Worm (Caenorhabditis elegans): ENCODE data around the gene Y39B6A.41.

ce11 chrV:18980980-18981529 lies 3.3 kb upstream of the Y39B6A.41 start, which contains the start of the genes mrps-35 and sws-1:
- no peak for TF ChIP-seq him-1 (tag; optimal IDR thresholded peaks at IDR 0.05)
- TF ChIP-seq dao-5 (tag; optimal IDR thresholded peaks at IDR 0.05) = no peak
